Fruit fly (Drosophila melanogaster) whole organism, embryonic: ENCODE data around the gene DppIII.

ENCODE experiments used
- BtbVII ChIP-seq: fragments of 200-800 bp; sonication (Bioruptor generic); optimal IDR thresholded peaks from 3 replicates; lab custom pipeline; 2017; ENCODE audit warnings: missing biosample characterization, mild to moderate bottlenecking, missing genetic modification characterization
- CG10209 ChIP-seq: fragments of 200-800 bp; sonication (Bioruptor generic); optimal IDR thresholded peaks from 3 replicates; lab custom pipeline; 2017; ENCODE audit warnings: missing biosample characterization, mild to moderate bottlenecking, missing genetic modification characterization, missing genetic modification reagents
- CG10267 ChIP-seq: fragments of 200-800 bp; sonication (Bioruptor generic); optimal IDR thresholded peaks from 2 replicates; lab custom pipeline; 2018; ENCODE audit warnings: missing biosample characterization, mild to moderate bottlenecking, missing genetic modification characterization, moderate library complexity
- CG10274 ChIP-seq: fragments of 200-800 bp; sonication (Bioruptor generic); optimal IDR thresholded peaks from 3 replicates; lab custom pipeline; 2017; ENCODE audit warnings: missing biosample characterization, mild to moderate bottlenecking, missing genetic modification characterization
- CG11695 ChIP-seq: fragments of 200-800 bp; sonication (Bioruptor generic); IDR thresholded peaks from 3 replicates; pipeline ENCODE4 v1.3.6; 2022; ENCODE audit warnings: missing biosample characterization, missing genetic modification characterization
- CG11723 ChIP-seq: fragments of 200-800 bp; sonication (Bioruptor generic); optimal IDR thresholded peaks from 2 replicates; lab custom pipeline; 2017; ENCODE audit warnings: missing biosample characterization, mild to moderate bottlenecking, missing genetic modification characterization
- CG13123 ChIP-seq: fragments of 200-800 bp; sonication (Bioruptor generic); optimal IDR thresholded peaks from 2 replicates; lab custom pipeline; 2016; ENCODE audit warnings: missing biosample characterization, missing genetic modification characterization
- CG15011 ChIP-seq: fragments of 200-800 bp; sonication (Bioruptor generic); optimal IDR thresholded peaks from 3 replicates; lab custom pipeline; 2018; ENCODE audit warnings: missing biosample characterization, mild to moderate bottlenecking, missing genetic modification characterization
- CG15514 ChIP-seq: fragments of 200-800 bp; sonication (Bioruptor generic); optimal IDR thresholded peaks from 3 replicates; lab custom pipeline; 2017; ENCODE audit warnings: missing biosample characterization, missing genetic modification characterization, mild to moderate bottlenecking, moderate library complexity, missing genetic modification reagents
- CG17912 ChIP-seq: fragments of 200-800 bp; sonication (Bioruptor generic); optimal IDR thresholded peaks from 2 replicates; lab custom pipeline; 2018; ENCODE audit warnings: missing biosample characterization, mild to moderate bottlenecking, missing genetic modification characterization
- CG2875 ChIP-seq: fragments of 200-800 bp; sonication (Bioruptor generic); optimal IDR thresholded peaks from 2 replicates; lab custom pipeline; 2017; ENCODE audit warnings: missing biosample characterization, mild to moderate bottlenecking, missing genetic modification characterization, missing genetic modification reagents
- CG31365 ChIP-seq: fragments of 200-800 bp; sonication (Bioruptor generic); optimal IDR thresholded peaks from 2 replicates; lab custom pipeline; 2018; ENCODE audit warnings: missing biosample characterization, mild to moderate bottlenecking, missing genetic modification characterization
- CG3726 ChIP-seq: fragments of 200-800 bp; sonication (Bioruptor generic); IDR thresholded peaks from 3 replicates; pipeline ENCODE4, ENCODE4 v1.3.6; 2022; ENCODE audit warnings: missing biosample characterization, missing genetic modification characterization
- CG6791 ChIP-seq: fragments of 200-800 bp; sonication (Bioruptor generic); IDR thresholded peaks from 3 replicates; pipeline ENCODE4 v1.3.6; 2022; ENCODE audit warnings: missing biosample characterization, missing genetic modification characterization; ENCODE audit not compliant: partially characterized antibody
- CTCF ChIP-seq: fragments of 200-800 bp; sonication (Bioruptor generic); optimal IDR thresholded peaks from 2 replicates; lab custom pipeline; 2017; ENCODE audit warnings: missing biosample characterization, mild to moderate bottlenecking, missing genetic modification characterization, moderate library complexity
- E2f2 ChIP-seq: fragments of 200-800 bp; sonication (Bioruptor generic); IDR thresholded peaks from 2 replicates; pipeline ENCODE4 v1.3.6; 2022; ENCODE audit warnings: missing biosample characterization, missing genetic modification characterization
- ERR ChIP-seq: fragments of 200-800 bp; sonication (Bioruptor generic); optimal IDR thresholded peaks from 2 replicates; lab custom pipeline; 2016; ENCODE audit warnings: missing biosample characterization, missing genetic modification characterization
- GATAe ChIP-seq: fragments of 200-800 bp; sonication (Bioruptor generic); conservative IDR thresholded peaks from 2 replicates; pipeline ENCODE4 v1.3.6; 2022; ENCODE audit warnings: missing biosample characterization, missing genetic modification characterization
- Hmx ChIP-seq: fragments of 200-800 bp; sonication (Bioruptor generic); optimal IDR thresholded peaks from 2 replicates; lab custom pipeline; 2016; ENCODE audit warnings: missing biosample characterization, missing genetic modification characterization
- Jarid2 ChIP-seq: fragments of 200-800 bp; sonication (Bioruptor generic); optimal IDR thresholded peaks from 3 replicates; lab custom pipeline; 2017; ENCODE audit warnings: mild to moderate bottlenecking, missing biosample characterization, missing genetic modification reagents, missing genetic modification characterization
- MBD-R2 ChIP-seq: fragments of 200-800 bp; sonication (Bioruptor generic); IDR thresholded peaks from 2 replicates; pipeline ENCODE4 v1.3.6; 2022; ENCODE audit warnings: missing biosample characterization, missing genetic modification characterization
- MTF-1 ChIP-seq: fragments of 200-800 bp; sonication (Bioruptor generic); optimal IDR thresholded peaks from 2 replicates; lab custom pipeline; 2018; ENCODE audit warnings: missing biosample characterization, mild to moderate bottlenecking, missing genetic modification characterization, borderline replicate concordance
- Max ChIP-seq: fragments of 200-800 bp; sonication (Bioruptor generic); optimal IDR thresholded peaks from 2 replicates; lab custom pipeline; 2016; ENCODE audit warnings: missing biosample characterization, mild to moderate bottlenecking, missing genetic modification characterization
- Nf-YA ChIP-seq: fragments of 200-800 bp; sonication (Bioruptor generic); IDR thresholded peaks from 2 replicates; pipeline ENCODE4 v1.3.6; 2022; ENCODE audit warnings: missing biosample characterization, missing genetic modification characterization
- NfI ChIP-seq: fragments of 200-800 bp; sonication (Bioruptor generic); optimal IDR thresholded peaks from 3 replicates; lab custom pipeline; 2018; ENCODE audit warnings: missing biosample characterization, mild to moderate bottlenecking, missing genetic modification characterization, moderate library complexity
- Six4 ChIP-seq: fragments of 200-800 bp; sonication (Bioruptor generic); optimal IDR thresholded peaks from 2 replicates; lab custom pipeline; 2016; ENCODE audit warnings: missing biosample characterization, missing genetic modification characterization
- Sry-δ ChIP-seq: fragments of 200-800 bp; sonication (Bioruptor generic); optimal IDR thresholded peaks from 2 replicates; lab custom pipeline; 2016; ENCODE audit warnings: missing biosample characterization, missing genetic modification characterization
- Trl ChIP-seq, 3 experiments: fragments of >200 bp in 2 of 3; fragments of 200-800 bp in 1 of 3; sonication (Bioruptor generic) in 1 of 3; optimal IDR thresholded peaks; 2 replicates in 1 of 3; 3 replicates in 2 of 3; lab custom pipeline; 2016 to 2017; ENCODE audit warnings: missing biosample characterization in 1 of 3, missing genetic modification characterization in 1 of 3
- aop ChIP-seq: fragments of 200-800 bp; sonication (Bioruptor generic); IDR thresholded peaks from 2 replicates; pipeline ENCODE4 v1.3.6; 2022; ENCODE audit warnings: missing biosample characterization, missing genetic modification characterization
- az2 ChIP-seq: fragments of 200-800 bp; sonication (Bioruptor generic); optimal IDR thresholded peaks from 3 replicates; lab custom pipeline; 2016; ENCODE audit warnings: missing biosample characterization, missing genetic modification characterization
- caup ChIP-seq: fragments of 200-800 bp; sonication (Bioruptor generic); optimal IDR thresholded peaks from 3 replicates; lab custom pipeline; 2017; ENCODE audit warnings: missing biosample characterization, mild to moderate bottlenecking, missing genetic modification characterization, moderate library complexity; ENCODE audit not compliant: severe bottlenecking
- cg ChIP-seq: fragments of 200-800 bp; sonication (Bioruptor generic); optimal IDR thresholded peaks from 3 replicates; lab custom pipeline; 2019; ENCODE audit warnings: missing biosample characterization, mild to moderate bottlenecking, missing genetic modification characterization, moderate library complexity
- chif ChIP-seq, 2 experiments: fragments of 200-800 bp; sonication (Bioruptor generic); optimal IDR thresholded peaks; 3 replicates each; lab custom pipeline; 2016; ENCODE audit warnings: missing biosample characterization in 2 of 2, missing genetic modification characterization in 2 of 2
- chm ChIP-seq: fragments of 200-800 bp; sonication (Bioruptor generic); IDR thresholded peaks from 2 replicates; pipeline ENCODE4 v1.3.6; 2022; ENCODE audit warnings: missing biosample characterization, missing genetic modification characterization
- exex ChIP-seq: fragments of 200-800 bp; sonication (Bioruptor generic); optimal IDR thresholded peaks from 4 replicates; lab custom pipeline; 2018; ENCODE audit warnings: missing biosample characterization, mild to moderate bottlenecking, missing genetic modification characterization, moderate library complexity
- fd3F ChIP-seq: fragments of 200-800 bp; sonication (Bioruptor generic); optimal IDR thresholded peaks from 2 replicates; lab custom pipeline; 2018; ENCODE audit warnings: missing biosample characterization, mild to moderate bottlenecking, missing genetic modification characterization, moderate library complexity
- gcm2 ChIP-seq: fragments of 200-800 bp; sonication (Bioruptor generic); optimal IDR thresholded peaks from 2 replicates; lab custom pipeline; 2016; ENCODE audit warnings: missing biosample characterization, missing genetic modification characterization
- grn ChIP-seq: fragments of 200-800 bp; sonication (Bioruptor generic); optimal IDR thresholded peaks from 3 replicates; lab custom pipeline; 2017; ENCODE audit warnings: missing biosample characterization, missing genetic modification characterization
- gsb ChIP-seq: fragments of 200-800 bp; sonication (Bioruptor generic); IDR thresholded peaks from 2 replicates; pipeline ENCODE4 v1.3.6; 2022; ENCODE audit warnings: missing biosample characterization, missing genetic modification characterization
- lab ChIP-seq: fragments of 200-800 bp; sonication (Bioruptor generic); optimal IDR thresholded peaks from 3 replicates; lab custom pipeline; 2017; ENCODE audit warnings: missing biosample characterization, missing genetic modification characterization, mild to moderate bottlenecking, moderate library complexity, missing genetic modification reagents
- maf-S ChIP-seq: fragments of 200-800 bp; sonication (Bioruptor generic); optimal IDR thresholded peaks from 2 replicates; lab custom pipeline; 2016; ENCODE audit warnings: missing biosample characterization, missing genetic modification characterization
- odd ChIP-seq: fragments of 200-800 bp; sonication (Bioruptor generic); optimal IDR thresholded peaks from 2 replicates; lab custom pipeline; 2017; ENCODE audit warnings: missing biosample characterization, mild to moderate bottlenecking, missing genetic modification characterization
- otp ChIP-seq: fragments of 200-800 bp; sonication (Bioruptor generic); IDR thresholded peaks from 3 replicates; pipeline ENCODE4, ENCODE4 v1.3.6; 2022; ENCODE audit warnings: missing biosample characterization, missing genetic modification characterization
- psq ChIP-seq: fragments of 200-800 bp; sonication (Bioruptor generic); optimal IDR thresholded peaks from 2 replicates; lab custom pipeline; 2017; ENCODE audit warnings: missing biosample characterization, missing genetic modification characterization
- pum ChIP-seq: fragments of 200-800 bp; sonication (Bioruptor generic); optimal IDR thresholded peaks from 2 replicates; lab custom pipeline; 2016; ENCODE audit warnings: missing biosample characterization, missing genetic modification characterization
- sob ChIP-seq: fragments of 200-800 bp; sonication (Bioruptor generic); IDR thresholded peaks from 2 replicates; pipeline ENCODE4 v1.3.6; 2022; ENCODE audit warnings: missing biosample characterization, missing genetic modification characterization
- tio ChIP-seq: fragments of 200-800 bp; sonication (Bioruptor generic); optimal IDR thresholded peaks from 2 replicates; lab custom pipeline; 2017; ENCODE audit warnings: missing biosample characterization, missing genetic modification characterization, inconsistent platforms
- vfl ChIP-seq: fragments of 200-800 bp; sonication (Bioruptor generic); optimal IDR thresholded peaks from 2 replicates; lab custom pipeline; 2016; ENCODE audit warnings: missing biosample characterization, missing genetic modification characterization
- zen2 ChIP-seq: fragments of 200-800 bp; sonication (Bioruptor generic); IDR thresholded peaks from 3 replicates; pipeline ENCODE4 v1.3.6; 2022; ENCODE audit warnings: missing biosample characterization, missing genetic modification characterization; ENCODE audit not compliant: partially characterized antibody

Gene DppIII

DNA sequence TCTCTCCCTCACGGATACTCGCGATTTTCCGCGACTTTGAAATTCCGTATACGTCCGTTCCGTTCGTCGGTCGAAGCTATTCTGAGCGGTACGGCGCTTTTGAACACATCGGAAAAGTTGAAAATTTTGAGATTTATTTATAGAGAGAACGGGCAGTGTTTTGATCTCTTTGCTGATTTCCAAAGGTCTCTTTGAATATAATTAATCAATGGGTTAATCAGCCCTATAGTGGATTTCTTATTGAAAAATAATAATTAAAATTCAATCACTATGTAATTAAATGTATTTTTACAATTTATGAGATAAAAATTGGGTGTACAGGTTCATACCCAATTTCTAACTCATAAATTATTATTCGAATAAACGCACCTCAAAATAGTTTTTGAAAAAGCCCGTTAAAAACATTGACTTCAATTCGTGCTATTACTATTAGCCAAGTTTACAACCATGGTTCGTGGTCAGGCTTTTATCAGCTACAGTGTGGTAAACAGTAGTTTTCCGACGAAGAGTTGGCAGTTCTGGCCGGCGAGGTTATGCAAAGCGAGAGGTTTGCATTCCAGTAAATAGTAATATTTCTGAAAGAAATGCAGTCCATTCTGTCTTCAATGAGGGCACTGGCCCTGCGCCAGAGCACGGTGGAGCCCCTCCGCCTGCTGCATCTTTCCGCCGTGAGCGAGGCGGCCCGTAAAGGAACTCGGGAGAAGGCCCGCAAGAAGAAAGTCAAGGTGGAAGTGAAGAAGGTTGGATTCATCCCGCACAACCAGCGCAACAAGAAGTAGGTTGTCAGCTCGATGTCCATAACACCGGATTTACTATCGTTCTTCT lies 43.1 kb upstream of the DppIII start, which contains the start of the genes CG9626 and mRpL1 (continued):
- no peak for TF ChIP-seq CG6791
- no peak for TF ChIP-seq CG10274 (GFP tag; lab: Kevin White, UChicago)
- TF ChIP-seq Trl (optimal IDR thresholded peaks at IDR 0.05; lab: Kevin White, UChicago): no peak
- TF ChIP-seq Trl (GFP tag; optimal IDR thresholded peaks at IDR 0.05; lab: Kevin White, UChicago): no peak
- TF ChIP-seq CG3726 (GFP tag; lab: Robert Waterston, UW): no peak
- no peak for TF ChIP-seq Hmx (GFP tag; lab: Kevin White, UChicago)
- no peak for TF ChIP-seq fd3F (GFP tag; lab: Kevin White, UChicago)
- peak; percentile 55; the same call in 1 of the 2 replicates for TF ChIP-seq sob (GFP tag; lab: Robert Waterston, UW)
- TF ChIP-seq NfI (GFP tag; lab: Kevin White, UChicago): no peak
- TF ChIP-seq CG13123 (GFP tag; lab: Kevin White, UChicago): no peak
- TF ChIP-seq CG15011 (GFP tag; lab: Kevin White, UChicago): no peak
- TF ChIP-seq Jarid2: no peak
- TF ChIP-seq az2: no peak
- TF ChIP-seq BtbVII (GFP tag; lab: Kevin White, UChicago): no peak
- peak; percentile 16 for TF ChIP-seq ERR (GFP tag; lab: Kevin White, UChicago)
- TF ChIP-seq Sry-δ (GFP tag; lab: Kevin White, UChicago): peak; percentile 69
- TF ChIP-seq psq (GFP tag; lab: Kevin White, UChicago): no peak
- TF ChIP-seq CG2875 (GFP tag; lab: Kevin White, UChicago): no peak
- TF ChIP-seq Nf-YA (GFP tag; lab: Robert Waterston, UW): no peak
- no peak for TF ChIP-seq cg (GFP tag; lab: Kevin White, UChicago)
- TF ChIP-seq GATAe (GFP tag; lab: Robert Waterston, UW): peak; percentile 70; the same call in 1 of the 2 replicates
- no peak for TF ChIP-seq MTF-1 (GFP tag; lab: Kevin White, UChicago)
- TF ChIP-seq MBD-R2: peak; percentile 91
- no peak for TF ChIP-seq gsb
- no peak for TF ChIP-seq tio (GFP tag; lab: Kevin White, UChicago)
- no peak for TF ChIP-seq exex (tag; lab: Kevin White, UChicago)
- no peak for TF ChIP-seq CG11695 (GFP tag; lab: Robert Waterston, UW)
- peak in 1 of 2 experiments; percentile 29 for TF ChIP-seq chif (GFP tag; optimal IDR thresholded peaks at IDR 0.05; lab: Kevin White, UChicago)
- TF ChIP-seq CG17912 (GFP tag; lab: Kevin White, UChicago): peak; percentile 22
- TF ChIP-seq CG15514: peak; percentile 87
- no peak for TF ChIP-seq CG11723 (GFP tag; lab: Kevin White, UChicago)
- TF ChIP-seq lab: no peak
- no peak for TF ChIP-seq Six4 (GFP tag; lab: Kevin White, UChicago)
- no peak for TF ChIP-seq zen2 (GFP tag; lab: Robert Waterston, UW)
- TF ChIP-seq pum (GFP tag; lab: Kevin White, UChicago): peak; percentile 1
- peak; percentile 53 for TF ChIP-seq E2f2 (GFP tag; lab: Robert Waterston, UW)
- TF ChIP-seq CG10267 (tag; lab: Kevin White, UChicago): peak; percentile 94
- TF ChIP-seq CG10209 (GFP tag; lab: Kevin White, UChicago): no peak
- no peak for TF ChIP-seq gcm2 (GFP tag; lab: Kevin White, UChicago)
- TF ChIP-seq vfl (GFP tag; lab: Kevin White, UChicago): peak; percentile 43
- peak; percentile 82 for TF ChIP-seq CTCF
- TF ChIP-seq caup: no peak
- no peak for TF ChIP-seq CG31365 (tag; lab: Kevin White, UChicago)
- no peak for TF ChIP-seq odd
- TF ChIP-seq Max (GFP tag; lab: Kevin White, UChicago): peak; percentile 8
- no peak for TF ChIP-seq chm (GFP tag; lab: Robert Waterston, UW)
- TF ChIP-seq aop (GFP tag; lab: Robert Waterston, UW): no peak
- no peak for TF ChIP-seq grn
- no peak for TF ChIP-seq maf-S
- no peak for TF ChIP-seq otp (GFP tag; lab: Robert Waterston, UW)
